Fruit fly (Drosophila melanogaster) S2 (cell line): ENCODE measurements around the gene CG15047.

Experiments
- CG8478 ChIP-seq: fragments of >200 bp; optimal IDR thresholded peaks from 2 replicates; lab custom pipeline; 2018
- CTCF ChIP-seq, 2 experiments: fragments of >200 bp; optimal IDR thresholded peaks; 2 replicates each; lab custom pipeline; 2018

DNA sequence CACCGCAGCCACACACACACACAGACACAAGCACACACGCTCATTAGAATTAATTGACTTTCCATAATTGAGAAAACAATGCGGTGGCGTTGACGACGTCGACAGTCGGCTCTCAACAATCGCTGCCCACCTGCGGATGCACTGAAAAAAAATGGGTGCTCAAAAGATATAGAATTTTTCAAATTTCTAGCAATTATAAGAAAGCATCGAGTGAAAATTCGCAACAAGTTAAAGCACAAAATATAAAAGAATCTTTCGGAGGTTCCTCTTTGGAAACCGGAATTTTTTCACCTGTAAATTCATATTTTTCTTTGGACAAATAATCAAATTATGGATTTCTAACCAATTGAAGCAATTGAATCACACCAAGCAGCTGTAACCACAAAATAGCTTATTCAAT, 13.4 kb downstream of the CG15047 start:
- TF ChIP-seq CTCF (optimal IDR thresholded peaks at IDR 0.05; lab: Kevin White, UChicago) (no peak), CG8478 (lab: Kevin White, UChicago) (no peak)
